Worm (Caenorhabditis elegans) whole organism, L1 larva: ENCODE results near the gene T05H10.1.

Source experiments
- C16A3.4 ChIP-seq: fragments of 150-350 bp; optimal IDR thresholded peaks from 2 replicates; lab custom pipeline; 2014; ENCODE audit warnings: missing biosample characterization, missing genetic modification characterization
- C34B4.2 ChIP-seq: sonication (generic microtip); optimal IDR thresholded peaks from 2 replicates; lab custom pipeline; 2017; ENCODE audit warnings: mild to moderate bottlenecking, missing genetic modification characterization, missing compliant biosample characterization
- alr-1 ChIP-seq: fragments of 200-800 bp; sonication (Bioruptor generic); optimal IDR thresholded peaks from 2 replicates; lab custom pipeline; 2018; ENCODE audit warnings: borderline replicate concordance, mild to moderate bottlenecking, missing genetic modification characterization, missing compliant biosample characterization
- blmp-1 ChIP-seq: fragments of 150-350 bp; optimal IDR thresholded peaks from 2 replicates; lab custom pipeline; 2014; ENCODE audit warnings: missing biosample characterization, missing genetic modification characterization
- ceh-90 ChIP-seq: sonication (generic microtip); optimal IDR thresholded peaks from 2 replicates; lab custom pipeline; 2016; ENCODE audit warnings: missing genetic modification characterization, missing compliant biosample characterization
- dsc-1 ChIP-seq: sonication (generic microtip); optimal IDR thresholded peaks from 2 replicates; lab custom pipeline; 2016; ENCODE audit warnings: mild to moderate bottlenecking, missing genetic modification characterization, missing compliant biosample characterization
- efl-1 ChIP-seq, 4 experiments: fragments of 150-350 bp; optimal IDR thresholded peaks in 3 of 4; peaks in 1 of 4; 1 replicate in 1 of 4; 2 replicates in 3 of 4; lab custom pipeline; 2014; ENCODE audit warnings: missing biosample characterization in 2 of 4, missing genetic modification characterization in 2 of 4, missing genetic modification reagents in 2 of 4
- efl-3 ChIP-seq: fragments of 200-800 bp; sonication (Bioruptor generic); optimal IDR thresholded peaks from 2 replicates; lab custom pipeline; 2018; ENCODE audit warnings: mild to moderate bottlenecking, missing genetic modification characterization, missing compliant biosample characterization
- egl-27 ChIP-seq, 2 experiments: fragments of 150-350 bp in 1 of 2; sonication (generic microtip); optimal IDR thresholded peaks; 3 replicates each; lab custom pipeline; 2017 to 2018; ENCODE audit warnings: missing biosample characterization in 2 of 2, missing genetic modification characterization in 2 of 2, missing genetic modification reagents in 2 of 2
- elt-2 ChIP-seq: sonication (generic microtip); optimal IDR thresholded peaks from 2 replicates; lab custom pipeline; 2016; ENCODE audit warnings: missing genetic modification characterization, mild to moderate bottlenecking, inconsistent platforms, missing compliant biosample characterization, missing genetic modification reagents
- elt-3 ChIP-seq, 6 experiments: fragments of 150-350 bp in 1 of 6; sonication (generic microtip); optimal IDR thresholded peaks; 2 replicates each; lab custom pipeline; 2017 to 2018; ENCODE audit warnings: missing biosample characterization in 6 of 6, missing genetic modification characterization in 6 of 6, inconsistent platforms in 1 of 6
- ets-5 ChIP-seq: fragments of 200-800 bp; sonication (Bioruptor generic); IDR thresholded peaks from 2 replicates; pipeline ENCODE4 v1.3.6; 2022; ENCODE audit warnings: missing genetic modification characterization, missing compliant biosample characterization
- fkh-8 ChIP-seq: sonication (generic microtip); optimal IDR thresholded peaks from 2 replicates; lab custom pipeline; 2016; ENCODE audit warnings: mild to moderate bottlenecking, missing genetic modification characterization, missing compliant biosample characterization
- fos-1 ChIP-seq: fragments of 150-350 bp; optimal IDR thresholded peaks from 2 replicates; lab custom pipeline; 2014; ENCODE audit warnings: missing biosample characterization, missing genetic modification characterization
- grh-1 ChIP-seq: fragments of 200-800 bp; sonication (Bioruptor generic); IDR thresholded peaks from 2 replicates; pipeline ENCODE4 v1.3.6; 2022; ENCODE audit warnings: missing genetic modification reagents, missing genetic modification characterization, missing compliant biosample characterization
- hlh-17 ChIP-seq: fragments of 200-800 bp; sonication (Bioruptor generic); optimal IDR thresholded peaks from 2 replicates; lab custom pipeline; 2018; ENCODE audit warnings: missing genetic modification characterization, mild to moderate bottlenecking, missing compliant biosample characterization, moderate library complexity, borderline replicate concordance
- hpl-2 ChIP-seq: fragments of 150-350 bp; optimal IDR thresholded peaks from 2 replicates; lab custom pipeline; 2014; ENCODE audit warnings: missing biosample characterization, missing genetic modification reagents, missing genetic modification characterization
- irx-1 ChIP-seq: sonication (generic microtip); optimal IDR thresholded peaks from 2 replicates; lab custom pipeline; 2016; ENCODE audit warnings: missing genetic modification characterization, missing compliant biosample characterization
- isw-1 ChIP-seq: fragments of 200-800 bp; sonication (Bioruptor generic); IDR thresholded peaks from 2 replicates; pipeline ENCODE4 v1.3.6; 2022; ENCODE audit warnings: missing genetic modification characterization, missing compliant biosample characterization
- jun-1 ChIP-seq: fragments of 150-350 bp; optimal IDR thresholded peaks from 2 replicates; lab custom pipeline; 2014; ENCODE audit warnings: missing biosample characterization, missing genetic modification reagents, missing genetic modification characterization
- lin-14 ChIP-seq: fragments of 200-800 bp; sonication (Bioruptor generic); optimal IDR thresholded peaks from 2 replicates; lab custom pipeline; 2018; ENCODE audit warnings: mild to moderate bottlenecking, missing genetic modification characterization, moderate library complexity, missing compliant biosample characterization
- mdl-1 ChIP-seq, 2 experiments: fragments of 150-350 bp; optimal IDR thresholded peaks; 2 replicates each; lab custom pipeline; 2014 to 2017; ENCODE audit warnings: missing biosample characterization in 2 of 2, missing genetic modification characterization in 2 of 2, inconsistent platforms in 1 of 2
- nhr-12 ChIP-seq: sonication (generic microtip); optimal IDR thresholded peaks from 2 replicates; lab custom pipeline; 2017; ENCODE audit warnings: missing biosample characterization, missing genetic modification characterization
- nhr-28 ChIP-seq: fragments of 150-350 bp; optimal IDR thresholded peaks from 2 replicates; lab custom pipeline; 2014; ENCODE audit warnings: missing biosample characterization, missing genetic modification characterization
- nhr-85 ChIP-seq: sonication (generic microtip); peaks from one replicate; lab custom pipeline; 2016; ENCODE audit warnings: missing genetic modification characterization, inconsistent platforms, missing compliant biosample characterization
- swsn-7 ChIP-seq: sonication (generic microtip); optimal IDR thresholded peaks from 2 replicates; lab custom pipeline; 2016; ENCODE audit warnings: missing genetic modification characterization, missing compliant biosample characterization
- tbx-2 ChIP-seq: sonication (generic microtip); optimal IDR thresholded peaks from 2 replicates; lab custom pipeline; 2016; ENCODE audit warnings: missing genetic modification characterization, missing compliant biosample characterization
- unc-30 ChIP-seq: sonication (generic microtip); optimal IDR thresholded peaks from 2 replicates; lab custom pipeline; 2017; ENCODE audit warnings: missing biosample characterization, missing genetic modification characterization
- unc-98 ChIP-seq: fragments of 200-800 bp; sonication (Bioruptor generic); IDR thresholded peaks from 2 replicates; pipeline ENCODE4 v1.3.6; 2022; ENCODE audit warnings: missing genetic modification characterization, missing compliant biosample characterization
- xbp-1 ChIP-seq: sonication (generic microtip); optimal IDR thresholded peaks from 2 replicates; lab custom pipeline; 2016; ENCODE audit warnings: missing genetic modification characterization, missing compliant biosample characterization
- ztf-11 ChIP-seq, 2 experiments: sonication (generic microtip); optimal IDR thresholded peaks; 2 replicates each; lab custom pipeline; 2016 to 2017; ENCODE audit warnings: missing genetic modification characterization in 2 of 2, missing biosample characterization in 1 of 2, missing compliant biosample characterization in 1 of 2
- ztf-4 ChIP-seq: fragments of 150-350 bp; optimal IDR thresholded peaks from 2 replicates; lab custom pipeline; 2014; ENCODE audit warnings: missing biosample characterization, missing genetic modification characterization

Gene T05H10.1

DNA sequence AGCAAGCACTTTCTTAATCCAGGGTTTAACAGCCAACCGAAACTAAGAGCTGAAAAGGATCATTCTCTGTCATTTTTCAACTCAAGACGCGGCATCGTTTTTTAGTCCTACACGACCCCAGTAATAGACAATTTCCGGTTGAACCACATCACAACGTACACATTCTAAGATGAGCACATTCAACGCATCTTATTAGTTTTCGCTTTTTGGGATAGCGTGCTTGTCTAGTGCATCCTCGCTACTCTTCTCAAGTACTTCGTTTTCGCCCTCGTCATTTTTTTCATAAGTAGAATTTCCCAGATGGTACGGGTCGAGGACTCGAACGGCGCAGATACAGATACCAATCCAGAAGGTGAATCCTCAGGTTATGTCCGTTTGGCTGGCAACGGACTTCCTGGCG is at the start of gene T05H10.1:
TSS of gene T05H10.1 (plus strand) at position 301 of the 400 bp plus-strand sequence.
- no peak for TF ChIP-seq elt-3 (tag; optimal IDR thresholded peaks at IDR 0.05; lab: Kevin White, UChicago)
- TF ChIP-seq swsn-7 = no peak
- TF ChIP-seq C16A3.4 = no peak
- TF ChIP-seq nhr-85 (tag; lab: Kevin White, UChicago) = no peak
- no peak for TF ChIP-seq alr-1
- no peak for TF ChIP-seq dsc-1
- no peak for TF ChIP-seq irx-1 (tag; lab: Kevin White, UChicago)
- no peak for TF ChIP-seq jun-1 (tag; lab: Kevin White, UChicago)
- TF ChIP-seq ets-5 (GFP tag; lab: Robert Waterston, UW) = no peak
- TF ChIP-seq unc-98 (GFP tag; lab: Robert Waterston, UW) = no peak
- no peak for TF ChIP-seq isw-1 (GFP tag; lab: Robert Waterston, UW)
- no peak for TF ChIP-seq ztf-11 (tag; optimal IDR thresholded peaks at IDR 0.05; lab: Kevin White, UChicago)
- no peak for TF ChIP-seq hpl-2 (GFP tag; lab: Kevin White, UChicago)
- TF ChIP-seq hlh-17 (GFP tag; lab: Kevin White, UChicago) = no peak
- no peak for TF ChIP-seq nhr-12 (tag; lab: Kevin White, UChicago)

DNA sequence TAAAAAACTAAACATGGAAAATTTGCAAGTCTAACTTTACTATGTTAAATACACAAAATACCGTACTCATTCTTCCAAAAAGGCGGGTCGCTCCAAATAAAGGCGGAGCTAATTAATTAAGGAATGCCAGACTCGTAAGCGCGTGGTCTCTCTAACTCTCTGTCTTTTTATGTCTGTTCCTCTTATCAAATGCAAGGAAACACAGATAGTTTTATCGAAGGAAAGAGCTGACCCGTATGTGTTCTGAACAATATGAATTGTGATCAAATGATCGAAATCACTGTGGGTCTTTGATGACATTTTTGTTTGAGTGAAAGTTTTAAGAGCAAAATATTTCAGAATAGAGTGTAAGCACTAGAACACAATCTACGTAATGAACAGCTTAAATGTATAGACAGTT is 41.0 kb upstream of the T05H10.1 start:
- no peak for TF ChIP-seq blmp-1
- TF ChIP-seq efl-1 (optimal IDR thresholded peaks at IDR 0.05; lab: Kevin White, UChicago) = no peak
- peak in 1 of 2 experiments; percentile 60 for TF ChIP-seq efl-1 (GFP tag; optimal IDR thresholded peaks at IDR 0.05 in 1 of 2; lab: Kevin White, UChicago)
- TF ChIP-seq elt-2 (tag; lab: Kevin White, UChicago) = peak; percentile 59

DNA sequence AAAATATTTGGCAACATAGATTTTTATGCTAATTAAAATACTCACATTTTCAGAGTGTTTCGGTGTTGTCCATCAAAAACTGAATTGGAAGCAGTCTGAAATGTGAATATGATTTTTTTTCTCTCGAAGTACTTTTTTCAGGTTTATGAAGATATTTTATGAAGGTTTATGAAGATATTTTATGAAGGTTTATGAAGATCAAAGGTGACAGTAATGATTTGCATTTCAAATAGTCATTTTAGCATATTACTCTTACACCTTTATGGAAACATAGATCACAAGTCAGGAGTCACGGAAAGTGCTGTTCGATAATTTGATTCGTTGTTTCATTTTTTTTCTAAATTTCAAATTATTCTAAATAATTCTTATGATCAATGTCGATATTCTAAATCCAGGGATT is 38.2 kb upstream of the T05H10.1 start, which contains the start of gene pgp-11:
TSS of gene pgp-11 (minus strand) at position 101 of the 400 bp plus-strand sequence.
- TF ChIP-seq grh-1 (no peak), mdl-1 (tag; optimal IDR thresholded peaks at IDR 0.05; lab: Kevin White, UChicago) (no peak), lin-14 (no peak), fkh-8 (tag; lab: Kevin White, UChicago) (no peak), egl-27 (tag; optimal IDR thresholded peaks at IDR 0.05; lab: Kevin White, UChicago) (no peak)

DNA sequence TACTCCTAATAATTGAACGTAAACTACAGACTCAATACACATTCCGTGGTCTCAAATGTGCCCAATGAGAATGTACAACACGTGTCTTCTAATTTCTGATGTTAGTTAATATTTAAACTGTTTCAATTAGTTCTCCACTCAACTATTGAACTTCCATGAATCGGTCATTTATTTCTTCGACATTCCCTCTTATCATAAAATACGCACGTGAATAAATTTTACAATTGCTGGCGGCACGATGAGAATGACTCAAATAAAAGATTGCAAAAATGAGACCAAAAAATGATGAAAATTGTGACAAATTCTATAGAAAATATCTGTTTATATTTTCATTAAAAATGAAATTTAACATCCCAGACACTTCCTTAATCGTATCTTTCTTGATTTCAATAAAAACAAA is 37.6 kb upstream of the T05H10.1 start:
- no peak for TF ChIP-seq C34B4.2 (tag; lab: Kevin White, UChicago)

DNA sequence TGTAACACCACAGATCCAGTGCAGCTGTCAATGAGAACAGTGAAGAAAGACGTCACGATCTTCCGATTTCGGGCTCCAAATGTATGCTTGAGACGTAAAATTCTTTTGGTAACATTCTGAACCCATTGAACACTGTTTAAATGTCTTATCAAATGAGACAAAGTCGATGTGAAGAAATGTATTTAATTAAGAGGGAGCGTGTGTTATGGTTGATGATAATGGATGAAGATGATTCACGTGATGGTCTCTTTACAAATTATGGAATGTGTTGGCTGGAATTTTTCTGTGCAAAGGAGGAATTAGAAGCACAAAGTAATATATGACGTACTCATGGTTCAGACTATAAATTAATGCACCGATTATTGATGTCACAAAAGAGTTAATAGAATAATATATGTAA is 35.4 kb upstream of the T05H10.1 start:
- TF ChIP-seq efl-3 (GFP tag; lab: Kevin White, UChicago) = no peak
- peak; percentile 7 for TF ChIP-seq blmp-1
- TF ChIP-seq, all 84 proteins: peak for 1

DNA sequence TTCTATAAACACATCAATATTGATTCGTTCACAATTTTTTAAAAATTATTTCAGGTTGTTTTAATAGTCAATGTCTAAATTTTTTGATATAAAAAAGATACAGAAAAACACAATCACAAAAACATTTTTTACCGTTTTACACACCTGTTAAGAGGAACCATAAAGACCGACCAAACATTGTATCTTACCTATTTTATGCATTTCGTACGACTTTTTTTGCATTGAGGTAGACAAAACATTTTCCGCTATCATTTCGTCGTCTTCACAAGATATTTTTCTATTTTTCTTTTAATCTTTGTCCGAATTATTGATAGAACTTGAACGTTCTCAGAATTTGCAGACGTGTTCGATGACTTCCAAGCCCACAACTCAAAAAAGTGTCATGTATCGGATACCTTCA is 34.1 kb upstream of the T05H10.1 start, which contains the start of gene glna-2:
TSS of gene glna-2 (plus strand) at position 301 of the 400 bp plus-strand sequence.
- TF ChIP-seq fos-1 (tag; lab: Kevin White, UChicago) = no peak
- TF ChIP-seq tbx-2 (tag; lab: Kevin White, UChicago) = no peak
- no peak for TF ChIP-seq ceh-90 (tag; lab: Kevin White, UChicago)
- no peak for TF ChIP-seq ztf-4 (tag; lab: Kevin White, UChicago)
- no peak for TF ChIP-seq nhr-28 (tag; lab: Kevin White, UChicago)
- TF ChIP-seq xbp-1 (tag; lab: Kevin White, UChicago) = no peak
- TF ChIP-seq unc-30 (tag; lab: Kevin White, UChicago) = no peak
